Worm (Caenorhabditis elegans): ENCODE data around the gene acbp-7.

acbp-7 gene

ce11 chrIII:4814730-4815129 is 22.8 kb upstream of the acbp-7 start, which contains the start of gene arl-6:
TSS of gene arl-6 (minus strand) at chrIII:4814830.
- no peak for TF ChIP-seq egl-5 (tag; optimal IDR thresholded peaks at IDR 0.05)
- TF ChIP-seq elt-1 (tag; optimal IDR thresholded peaks at IDR 0.05): no peak
- no peak for TF ChIP-seq jun-1 (tag; optimal IDR thresholded peaks at IDR 0.05)
- TF ChIP-seq nhr-67 (tag; optimal IDR thresholded peaks at IDR 0.05): no peak
- no peak for TF ChIP-seq unc-62 (GFP tag; optimal IDR thresholded peaks at IDR 0.05)
- no peak for TF ChIP-seq lsy-12 (tag; optimal IDR thresholded peaks at IDR 0.05)
- no peak for TF ChIP-seq nhr-43 (tag; optimal IDR thresholded peaks at IDR 0.05; ENCODE audit: poor library complexity, severe bottlenecking)
- TF ChIP-seq elt-2 (tag; optimal IDR thresholded peaks at IDR 0.05): no peak
- no peak for TF ChIP-seq nhr-12 (tag; optimal IDR thresholded peaks at IDR 0.05)
- TF ChIP-seq lin-39 (tag; optimal IDR thresholded peaks at IDR 0.05): no peak

- TF ChIP-seq elt-3 (tag; optimal IDR thresholded peaks at IDR 0.05) (no peak), nhr-43 (tag; optimal IDR thresholded peaks at IDR 0.05; ENCODE audit: poor library complexity, severe bottlenecking) (no peak), ZK546.5 (tag; optimal IDR thresholded peaks at IDR 0.05) (no peak)
Measured at ce11 chrIII:4817240-4817639, 20.3 kb upstream of the acbp-7 start, which contains the start of gene F26A1.4. TSS of gene F26A1.4 (plus strand) at chrIII:4817540.

DNA sequence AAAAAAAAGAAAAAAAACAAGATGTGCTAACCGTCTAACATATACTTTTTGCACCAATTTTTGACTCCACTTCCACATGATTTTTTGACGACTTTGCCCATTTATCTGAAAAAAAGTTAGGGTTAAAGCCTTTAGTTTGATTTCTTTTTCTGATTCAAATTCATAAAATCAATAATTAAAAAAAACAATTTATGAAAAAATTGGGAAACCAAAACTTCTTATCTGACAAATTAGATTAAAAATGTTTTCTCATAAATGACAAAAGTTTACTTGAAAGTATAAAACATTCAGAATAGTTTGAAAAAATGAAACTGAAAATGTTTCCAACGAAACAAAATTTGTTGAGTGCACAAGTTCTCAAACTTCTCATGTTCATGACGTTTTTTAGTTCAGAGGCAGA is 17.7 kb upstream of the acbp-7 start, which contains the start of gene F26A1.7:
Gene F26A1.7 (minus strand): TSS at position 101 of the 400 bp plus-strand sequence.
- no peak for TF ChIP-seq nhr-23 (tag; optimal IDR thresholded peaks at IDR 0.05)
- TF ChIP-seq ceh-82 (tag; optimal IDR thresholded peaks at IDR 0.05): no peak
- no peak for TF ChIP-seq nhr-12 (tag; optimal IDR thresholded peaks at IDR 0.05)
- no peak for TF ChIP-seq ztf-11 (tag; optimal IDR thresholded peaks at IDR 0.05)
- no peak for TF ChIP-seq egl-5 (tag; optimal IDR thresholded peaks at IDR 0.05)
- TF ChIP-seq pqm-1 (tag; optimal IDR thresholded peaks at IDR 0.05): no peak
- TF ChIP-seq nhr-25 (tag; optimal IDR thresholded peaks at IDR 0.05): no peak
- no peak for TF ChIP-seq daf-12 (tag; optimal IDR thresholded peaks at IDR 0.05)

ce11 chrIII:4822140-4822539 is 15.4 kb upstream of the acbp-7 start, which contains the start of gene F26A1.8:
TSS of gene F26A1.8 (minus strand) at chrIII:4822240.
- TF ChIP-seq ceh-28 (tag; optimal IDR thresholded peaks at IDR 0.05): no peak
- TF ChIP-seq nhr-11 (tag; optimal IDR thresholded peaks at IDR 0.05): no peak
- no peak for TF ChIP-seq nhr-237 (tag; optimal IDR thresholded peaks at IDR 0.05)
- no peak for TF ChIP-seq unc-39 (tag; optimal IDR thresholded peaks at IDR 0.05)
- TF ChIP-seq nhr-25 (tag; optimal IDR thresholded peaks at IDR 0.05): no peak
- TF ChIP-seq ama-1 (optimal IDR thresholded peaks at IDR 0.05): no peak
- no peak for TF ChIP-seq skn-1 (tag; optimal IDR thresholded peaks at IDR 0.05)
- no peak for TF ChIP-seq egl-5 (tag; optimal IDR thresholded peaks at IDR 0.05)
- no peak for TF ChIP-seq egl-27 (tag; optimal IDR thresholded peaks at IDR 0.05)
- no peak for TF ChIP-seq tbx-2 (tag; optimal IDR thresholded peaks at IDR 0.05)
- no peak for TF ChIP-seq jun-1 (tag; optimal IDR thresholded peaks at IDR 0.05)
- TF ChIP-seq nhr-76 (tag; optimal IDR thresholded peaks at IDR 0.05): no peak
- no peak for TF ChIP-seq ZK546.5 (tag; optimal IDR thresholded peaks at IDR 0.05)
- no peak for TF ChIP-seq nfya-1 (tag; optimal IDR thresholded peaks at IDR 0.05; ENCODE audit: insufficient read depth)
- TF ChIP-seq mdl-1 (tag; optimal IDR thresholded peaks at IDR 0.05): no peak
- TF ChIP-seq aly-2 (tag; optimal IDR thresholded peaks at IDR 0.05): no peak
- TF ChIP-seq snpc-4 (tag; optimal IDR thresholded peaks at IDR 0.05): no peak
- no peak for TF ChIP-seq ztf-11 (tag; optimal IDR thresholded peaks at IDR 0.05)
- TF ChIP-seq nhr-23 (tag; optimal IDR thresholded peaks at IDR 0.05): no peak

ce11 chrIII:4826606-4827005 is 10.9 kb upstream of the acbp-7 start, which contains the start of gene F26A1.3:
TSS of gene F26A1.3 (plus strand) at chrIII:4826906.
- TF ChIP-seq tbx-2 (tag; optimal IDR thresholded peaks at IDR 0.05) (no peak), nhr-12 (tag; optimal IDR thresholded peaks at IDR 0.05) (no peak), ceh-82 (tag; optimal IDR thresholded peaks at IDR 0.05) (no peak), elt-2 (tag; optimal IDR thresholded peaks at IDR 0.05) (no peak), lin-39 (tag; optimal IDR thresholded peaks at IDR 0.05) (no peak), zag-1 (tag; optimal IDR thresholded peaks at IDR 0.05) (no peak), jun-1 (tag; optimal IDR thresholded peaks at IDR 0.05) (no peak), hmg-11 (tag; optimal IDR thresholded peaks at IDR 0.05) (no peak), nhr-28 (tag; optimal IDR thresholded peaks at IDR 0.05) (no peak), sea-2 (GFP tag; optimal IDR thresholded peaks at IDR 0.05) (no peak)
